Worm (Caenorhabditis elegans) whole organism, L1 larva: ENCODE data around the gene nhr-133.

Experiments used
- F16B12.6 ChIP-seq: fragments of 150-350 bp; optimal IDR thresholded peaks from 2 replicates; lab custom pipeline; 2014; ENCODE audit warnings: missing biosample characterization, missing genetic modification characterization
- alr-1 ChIP-seq: fragments of 200-800 bp; sonication (Bioruptor generic); optimal IDR thresholded peaks from 2 replicates; lab custom pipeline; 2018; ENCODE audit warnings: borderline replicate concordance, mild to moderate bottlenecking, missing genetic modification characterization, missing compliant biosample characterization
- ceh-88 ChIP-seq: fragments of 200-800 bp; sonication (Bioruptor generic); IDR thresholded peaks from 2 replicates; pipeline ENCODE4 v1.3.6; 2022; ENCODE audit warnings: missing genetic modification characterization, missing compliant biosample characterization
- ceh-90 ChIP-seq: sonication (generic microtip); optimal IDR thresholded peaks from 2 replicates; lab custom pipeline; 2016; ENCODE audit warnings: missing genetic modification characterization, missing compliant biosample characterization
- dsc-1 ChIP-seq: sonication (generic microtip); optimal IDR thresholded peaks from 2 replicates; lab custom pipeline; 2016; ENCODE audit warnings: mild to moderate bottlenecking, missing genetic modification characterization, missing compliant biosample characterization
- efl-1 ChIP-seq, 4 experiments: fragments of 150-350 bp; optimal IDR thresholded peaks in 3 of 4; peaks in 1 of 4; 1 replicate in 1 of 4; 2 replicates in 3 of 4; lab custom pipeline; 2014; ENCODE audit warnings: missing biosample characterization in 2 of 4, missing genetic modification characterization in 2 of 4, missing genetic modification reagents in 2 of 4
- egl-27 ChIP-seq, 2 experiments: fragments of 150-350 bp in 1 of 2; sonication (generic microtip); optimal IDR thresholded peaks; 3 replicates each; lab custom pipeline; 2017 to 2018; ENCODE audit warnings: missing biosample characterization in 2 of 2, missing genetic modification characterization in 2 of 2, missing genetic modification reagents in 2 of 2
- fkh-10 ChIP-seq: sonication (generic microtip); optimal IDR thresholded peaks from 2 replicates; lab custom pipeline; 2017; ENCODE audit warnings: missing biosample characterization, missing genetic modification reagents, missing genetic modification characterization
- lin-14 ChIP-seq: fragments of 200-800 bp; sonication (Bioruptor generic); optimal IDR thresholded peaks from 2 replicates; lab custom pipeline; 2018; ENCODE audit warnings: mild to moderate bottlenecking, missing genetic modification characterization, moderate library complexity, missing compliant biosample characterization
- nhr-47 ChIP-seq: sonication (generic microtip); optimal IDR thresholded peaks from 2 replicates; lab custom pipeline; 2016; ENCODE audit warnings: mild to moderate bottlenecking, missing genetic modification characterization, moderate library complexity, missing compliant biosample characterization
- nhr-85 ChIP-seq: sonication (generic microtip); peaks from one replicate; lab custom pipeline; 2016; ENCODE audit warnings: missing genetic modification characterization, inconsistent platforms, missing compliant biosample characterization
- nhr-90 ChIP-seq: sonication (generic microtip); optimal IDR thresholded peaks from 2 replicates; lab custom pipeline; 2016; ENCODE audit warnings: mild to moderate bottlenecking, missing genetic modification characterization, missing compliant biosample characterization; ENCODE audit not compliant: poor library complexity
- sptf-1 ChIP-seq: fragments of 150-350 bp; optimal IDR thresholded peaks from 2 replicates; lab custom pipeline; 2014; ENCODE audit warnings: missing biosample characterization, missing genetic modification characterization
- unc-86 ChIP-seq: sonication (generic microtip); optimal IDR thresholded peaks from 2 replicates; lab custom pipeline; 2016; ENCODE audit warnings: missing genetic modification characterization, missing compliant biosample characterization

The nhr-133 gene

ce11 chrV:2174465-2174864, 37.5 kb downstream of the nhr-133 start:
- no peak for TF ChIP-seq efl-1 (optimal IDR thresholded peaks at IDR 0.05; lab: Kevin White, UChicago)
- TF ChIP-seq efl-1 (GFP tag; optimal IDR thresholded peaks at IDR 0.05 in 1 of 2; lab: Kevin White, UChicago): peak; percentile 19 to 92
- no peak for TF ChIP-seq ceh-90

ce11 chrV:2166679-2167078, 45.2 kb downstream of the nhr-133 start, which contains the start of gene srbc-19:
Gene srbc-19 (minus strand): TSS chrV:2166779.
- TF ChIP-seq efl-1 (optimal IDR thresholded peaks at IDR 0.05; lab: Kevin White, UChicago) (no peak), efl-1 (GFP tag; optimal IDR thresholded peaks at IDR 0.05 in 1 of 2; lab: Kevin White, UChicago) (no peak), F16B12.6 (tag; lab: Kevin White, UChicago) (no peak), ceh-88 (GFP tag; lab: Robert Waterston, UW) (no peak), nhr-90 (tag; lab: Kevin White, UChicago) (no peak), dsc-1 (tag; lab: Kevin White, UChicago) (no peak), alr-1 (tag; lab: Kevin White, UChicago) (no peak)

ce11 chrV:2163735-2164134, 48.2 kb downstream of the nhr-133 start, which contains the start of gene str-255:
Gene str-255 (minus strand): TSS chrV:2163835.
- no peak for TF ChIP-seq unc-86 (tag; lab: Kevin White, UChicago)
- TF ChIP-seq nhr-85 (tag; lab: Kevin White, UChicago): no peak
- no peak for TF ChIP-seq nhr-47 (tag; lab: Kevin White, UChicago)
- no peak for TF ChIP-seq ceh-90
- TF ChIP-seq sptf-1 (tag; lab: Kevin White, UChicago): no peak
- no peak for TF ChIP-seq fkh-10 (GFP tag; lab: Kevin White, UChicago)
- no peak for TF ChIP-seq lin-14 (GFP tag; lab: Kevin White, UChicago)
- no peak for TF ChIP-seq egl-27 (tag; optimal IDR thresholded peaks at IDR 0.05; lab: Kevin White, UChicago)
